Fruit fly (Drosophila melanogaster) whole organism, larva: ENCODE measurements around the gene hiro.
A peak's percentile ranks its signal among the peaks of the same experiment; 100 is the strongest.

ENCODE experiments used
- noc ChIP-seq: fragments of 200-800 bp; sonication (Bioruptor generic); optimal IDR thresholded peaks from 3 replicates; lab custom pipeline; 2019; ENCODE audit warnings: missing biosample characterization, mild to moderate bottlenecking, missing genetic modification characterization, moderate library complexity

The hiro gene

dm6 chr3L:701798-702635 lies 14.3 kb upstream of the hiro start:
- TF ChIP-seq noc (tag; lab: Kevin White, UChicago), result no peak

- peak; percentile 43 for TF ChIP-seq noc (tag; lab: Kevin White, UChicago)
Observed at dm6 chr3L:700160-700917, 12.6 kb upstream of the hiro start.

- no peak for TF ChIP-seq noc (tag; lab: Kevin White, UChicago)
Observed at dm6 chr3L:699368-700150, 11.8 kb upstream of the hiro start.

- TF ChIP-seq noc (tag; lab: Kevin White, UChicago), result no peak
Observed at dm6 chr3L:698748-699367, 11.1 kb upstream of the hiro start, which contains the start of gene CG13894. TSS of gene CG13894 (minus strand) at chr3L:699144.

- TF ChIP-seq noc (tag; lab: Kevin White, UChicago), result no peak
Observed at dm6 chr3L:697724-698123, 10.0 kb upstream of the hiro start.

- no peak for TF ChIP-seq noc (tag; lab: Kevin White, UChicago)
Observed at dm6 chr3L:697055-697427, 9.3 kb upstream of the hiro start.

dm6 chr3L:696404-697054 lies 8.8 kb upstream of the hiro start:
- peak; percentile 85 for TF ChIP-seq noc (tag; lab: Kevin White, UChicago)

dm6 chr3L:695510-695909 lies 7.8 kb upstream of the hiro start:
- no peak for TF ChIP-seq noc (tag; lab: Kevin White, UChicago)

- no peak for TF ChIP-seq noc (tag; lab: Kevin White, UChicago)
Observed at dm6 chr3L:692699-693098, 4.9 kb upstream of the hiro start, which contains the start of gene Vti1a. TSS of gene Vti1a (minus strand) at chr3L:692919.

- no peak for TF ChIP-seq noc (tag; lab: Kevin White, UChicago)
Observed at dm6 chr3L:690031-690686, 2.4 kb upstream of the hiro start, which contains the start of the genes CG32483 and RabX6. TSS of gene CG32483 (minus strand) at chr3L:690081. TSS of gene RabX6 (plus strand) at chr3L:690517.

dm6 chr3L:685441-685804 lies 2.3 kb downstream of the hiro start, which contains the start of gene ebd1:
TSS of gene ebd1 (minus strand) at chr3L:685549.
- TF ChIP-seq noc (tag; lab: Kevin White, UChicago), result no peak

dm6 chr3L:684749-685440 lies 2.9 kb downstream of the hiro start:
- no peak for TF ChIP-seq noc (tag; lab: Kevin White, UChicago)

- TF ChIP-seq noc (tag; lab: Kevin White, UChicago), result no peak
Observed at dm6 chr3L:682420-682882, 5.3 kb downstream of the hiro start, which contains the start of gene CG3386. TSS of gene CG3386 (minus strand) at chr3L:682470.
